Worm (Caenorhabditis elegans): ENCODE data around the gene C23F12.9.

DNA sequence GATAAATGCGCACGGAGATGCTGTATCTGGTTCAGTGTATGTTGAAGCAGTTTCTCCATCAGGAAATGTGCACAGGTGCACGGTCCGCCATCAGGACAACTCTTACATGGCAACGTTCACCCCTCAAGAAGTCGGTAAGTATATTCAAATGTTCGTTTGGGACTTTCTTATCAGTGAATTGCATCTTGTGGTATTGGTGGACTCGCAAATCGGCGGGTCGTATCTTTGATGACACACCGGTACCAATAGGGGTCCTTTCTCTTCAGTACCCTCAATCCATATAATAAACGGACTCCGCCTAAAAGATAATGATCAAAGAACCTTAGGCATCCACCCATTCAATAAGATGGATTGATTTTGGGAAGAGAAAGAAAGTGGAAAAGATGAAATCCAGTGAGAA, 12.1 kb downstream of the C23F12.9 start:
- TF ChIP-seq nhr-11 (tag; optimal IDR thresholded peaks at IDR 0.05) = no peak
- no peak for TF ChIP-seq ama-1 (optimal IDR thresholded peaks at IDR 0.05)
- TF ChIP-seq sox-4 (tag; optimal IDR thresholded peaks at IDR 0.05) = no peak
- no peak for TF ChIP-seq fkh-10 (GFP tag; optimal IDR thresholded peaks at IDR 0.05)
- TF ChIP-seq K02D7.2 (tag; optimal IDR thresholded peaks at IDR 0.05) = no peak
- TF ChIP-seq pha-4 (tag; optimal IDR thresholded peaks at IDR 0.05) = no peak
